Fruit fly (Drosophila melanogaster) whole organism, wandering third instar larva: ENCODE measurements around the gene Spase12.

ENCODE experiments used
- Abd-B ChIP-seq: fragments of >200 bp; optimal IDR thresholded peaks from 2 replicates; lab custom pipeline; 2017; ENCODE audit warnings: missing biosample characterization, missing genetic modification characterization
- CG9705 ChIP-seq: fragments of 200-800 bp; sonication (Bioruptor generic); optimal IDR thresholded peaks from 2 replicates; lab custom pipeline; 2018; ENCODE audit warnings: missing biosample characterization, mild to moderate bottlenecking, missing genetic modification characterization
- CrebA ChIP-seq: fragments of 200-800 bp; sonication (Bioruptor generic); optimal IDR thresholded peaks from 2 replicates; lab custom pipeline; 2016; ENCODE audit warnings: missing biosample characterization, mild to moderate bottlenecking, missing genetic modification characterization, borderline replicate concordance
- HLH106 ChIP-seq: fragments of 200-800 bp; optimal IDR thresholded peaks from 3 replicates; lab custom pipeline; 2019; ENCODE audit warnings: missing biosample characterization, mild to moderate bottlenecking, missing genetic modification characterization, moderate library complexity
- Hnf4 ChIP-seq: fragments of 200-800 bp; sonication (Bioruptor generic); optimal IDR thresholded peaks from 2 replicates; lab custom pipeline; 2016; ENCODE audit warnings: missing biosample characterization, mild to moderate bottlenecking, missing genetic modification characterization
- Hr83 ChIP-seq: fragments of 200-300 bp; sonication (Bioruptor generic); optimal IDR thresholded peaks from 2 replicates; lab custom pipeline; 2016; ENCODE audit warnings: missing biosample characterization, mild to moderate bottlenecking, missing genetic modification characterization, moderate library complexity; ENCODE audit not compliant: poor library complexity, severe bottlenecking
- Jra ChIP-seq: sonication (Bioruptor generic); optimal IDR thresholded peaks from 2 replicates; lab custom pipeline; 2016; ENCODE audit warnings: missing biosample characterization, missing genetic modification characterization
- Myc ChIP-seq: fragments of >200 bp; optimal IDR thresholded peaks from 2 replicates; lab custom pipeline; 2017
- N ChIP-seq: fragments of >200 bp; optimal IDR thresholded peaks from 2 replicates; lab custom pipeline; 2018; ENCODE audit warnings: missing biosample characterization, missing external identifiers, missing genetic modification characterization
- OdsH ChIP-seq: fragments of 200-800 bp; sonication (Bioruptor generic); optimal IDR thresholded peaks from 2 replicates; lab custom pipeline; 2016; ENCODE audit warnings: missing biosample characterization, mild to moderate bottlenecking, missing genetic modification characterization
- Rel ChIP-seq, 2 experiments: fragments of 200-800 bp; sonication (Bioruptor generic) in 1 of 2; optimal IDR thresholded peaks; 2 replicates in 1 of 2; 3 replicates in 1 of 2; lab custom pipeline; 2016 to 2019; ENCODE audit warnings: mild to moderate bottlenecking in 2 of 2, missing biosample characterization in 2 of 2, missing genetic modification characterization in 2 of 2, moderate library complexity in 1 of 2
- Vsx2 ChIP-seq: fragments of 200-300, 225-300 bp; sonication (Bioruptor generic); optimal IDR thresholded peaks from 2 replicates; lab custom pipeline; 2018; ENCODE audit warnings: missing biosample characterization, missing genetic modification characterization; ENCODE audit not compliant: partially characterized antibody
- br ChIP-seq: fragments of 200-800 bp; sonication (Bioruptor generic); optimal IDR thresholded peaks from 2 replicates; lab custom pipeline; 2016; ENCODE audit warnings: missing biosample characterization, missing genetic modification characterization
- brk ChIP-seq: fragments of 200-800 bp; sonication (Bioruptor generic); optimal IDR thresholded peaks from 2 replicates; lab custom pipeline; 2016; ENCODE audit warnings: missing biosample characterization, mild to moderate bottlenecking, missing genetic modification characterization
- dl ChIP-seq, 2 experiments: fragments of 175-275, 200-275 bp in 1 of 2; fragments of 200-275 bp in 1 of 2; sonication (Bioruptor generic); optimal IDR thresholded peaks; lab custom pipeline; 2018; ENCODE audit warnings: mild to moderate bottlenecking in 2 of 2, missing biosample characterization in 2 of 2, missing genetic modification characterization in 2 of 2, moderate library complexity in 2 of 2; ENCODE audit not compliant: partially characterized antibody in 2 of 2, insufficient read depth in 1 of 2
- ey ChIP-seq: fragments of 200-800 bp; sonication (Bioruptor generic); optimal IDR thresholded peaks from 2 replicates; lab custom pipeline; 2016; ENCODE audit warnings: missing biosample characterization, missing genetic modification characterization
- fru ChIP-seq: fragments of 200-800 bp; sonication (Bioruptor generic); optimal IDR thresholded peaks from 3 replicates; lab custom pipeline; 2016; ENCODE audit warnings: missing biosample characterization, mild to moderate bottlenecking, missing genetic modification characterization
- h ChIP-seq: fragments of 200-800 bp; sonication (Bioruptor generic); optimal IDR thresholded peaks from 3 replicates; lab custom pipeline; 2016; ENCODE audit warnings: missing biosample characterization, mild to moderate bottlenecking, missing genetic modification characterization
- jim ChIP-seq: fragments of 175-275, 200-325 bp; sonication (Bioruptor generic); optimal IDR thresholded peaks from 2 replicates; lab custom pipeline; 2016; ENCODE audit warnings: missing biosample characterization, mild to moderate bottlenecking, missing genetic modification characterization
- lola ChIP-seq: fragments of >200 bp; optimal IDR thresholded peaks from 2 replicates; lab custom pipeline; 2017; ENCODE audit warnings: missing biosample characterization, missing genetic modification characterization
- pan ChIP-seq: fragments of >200 bp; optimal IDR thresholded peaks from 2 replicates; lab custom pipeline; 2017
- psq ChIP-seq: fragments of 200-800 bp; sonication (Bioruptor generic); optimal IDR thresholded peaks from 3 replicates; lab custom pipeline; 2017; ENCODE audit warnings: missing biosample characterization, mild to moderate bottlenecking, missing genetic modification characterization, moderate library complexity
- rgr ChIP-seq: fragments of 200-800 bp; sonication (Bioruptor generic); optimal IDR thresholded peaks from 3 replicates; lab custom pipeline; 2016; ENCODE audit warnings: missing biosample characterization, mild to moderate bottlenecking, missing genetic modification characterization
- sage ChIP-seq: fragments of 200-800 bp; sonication (Bioruptor generic); optimal IDR thresholded peaks from 2 replicates; lab custom pipeline; 2016; ENCODE audit warnings: missing biosample characterization, mild to moderate bottlenecking, missing genetic modification characterization
- sv ChIP-seq: fragments of 200-800 bp; sonication (Bioruptor generic); optimal IDR thresholded peaks from 3 replicates; lab custom pipeline; 2016; ENCODE audit warnings: missing biosample characterization, missing genetic modification characterization
- tai ChIP-seq: sonication (Bioruptor generic); optimal IDR thresholded peaks from 2 replicates; lab custom pipeline; 2016; ENCODE audit warnings: missing biosample characterization, missing genetic modification characterization
- usp ChIP-seq: fragments of >200 bp; optimal IDR thresholded peaks from 2 replicates; lab custom pipeline; 2017; ENCODE audit warnings: missing biosample characterization, missing genetic modification characterization

Spase12 gene

DNA sequence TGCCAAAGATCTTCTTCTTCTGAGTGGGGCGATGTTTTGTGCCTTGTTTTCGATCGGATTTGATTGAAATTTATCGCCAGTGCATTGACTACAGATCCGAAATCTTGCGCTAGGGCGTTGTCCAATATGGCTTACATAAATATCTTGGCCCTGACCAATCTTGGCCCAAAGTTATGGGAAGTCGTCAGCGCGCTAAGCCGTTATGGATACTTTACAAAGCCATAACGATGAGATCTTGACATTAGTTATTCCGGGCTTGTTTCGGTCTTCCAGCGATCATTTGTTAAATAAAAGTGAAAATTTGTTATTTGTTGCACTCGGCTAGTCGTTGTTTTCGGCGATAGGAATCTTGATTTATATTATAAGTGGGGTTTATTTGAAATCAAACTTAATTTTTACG is 27.5 kb upstream of the Spase12 start:
- no peak for TF ChIP-seq brk (GFP tag; lab: Kevin White, UChicago)
- no peak for TF ChIP-seq jim (GFP tag; lab: Kevin White, UChicago)
- TF ChIP-seq h (GFP tag; lab: Kevin White, UChicago) = no peak
- TF ChIP-seq, all 38 proteins: peak for 0

DNA sequence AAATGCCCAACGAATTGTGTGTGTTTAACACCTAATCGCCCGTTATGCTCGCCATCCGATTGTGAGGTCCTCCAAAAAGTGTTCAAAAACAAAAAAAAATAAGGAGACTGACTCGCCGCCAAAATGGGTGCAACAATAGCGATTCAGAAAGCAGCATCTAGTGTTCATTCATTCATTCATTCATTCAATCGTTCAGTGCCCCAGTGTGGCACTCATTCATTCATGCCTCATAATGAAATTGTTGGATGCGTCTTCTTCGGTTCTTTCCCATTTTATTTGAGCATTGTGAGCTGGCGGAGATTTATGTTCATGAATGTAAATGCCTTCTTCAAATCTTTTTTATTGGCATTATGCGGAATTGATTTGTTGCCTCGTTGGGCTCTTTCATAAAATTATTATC is 27.0 kb upstream of the Spase12 start:
- TF ChIP-seq Abd-B (GFP tag; lab: Kevin White, UChicago) (no peak), psq (GFP tag; lab: Kevin White, UChicago) (no peak), usp (GFP tag; lab: Kevin White, UChicago) (no peak), OdsH (GFP tag; lab: Kevin White, UChicago) (no peak), dl (GFP tag; optimal IDR thresholded peaks at IDR 0.05; lab: Kevin White, UChicago; ENCODE audit: insufficient read depth in 1 of 2, partially characterized antibody in 2 of 2) (no peak), HLH106 (tag; lab: Kevin White, UChicago) (no peak), sage (GFP tag; lab: Kevin White, UChicago) (no peak), sv (no peak), fru (GFP tag; lab: Kevin White, UChicago) (no peak), Hnf4 (GFP tag; lab: Kevin White, UChicago) (no peak)

DNA sequence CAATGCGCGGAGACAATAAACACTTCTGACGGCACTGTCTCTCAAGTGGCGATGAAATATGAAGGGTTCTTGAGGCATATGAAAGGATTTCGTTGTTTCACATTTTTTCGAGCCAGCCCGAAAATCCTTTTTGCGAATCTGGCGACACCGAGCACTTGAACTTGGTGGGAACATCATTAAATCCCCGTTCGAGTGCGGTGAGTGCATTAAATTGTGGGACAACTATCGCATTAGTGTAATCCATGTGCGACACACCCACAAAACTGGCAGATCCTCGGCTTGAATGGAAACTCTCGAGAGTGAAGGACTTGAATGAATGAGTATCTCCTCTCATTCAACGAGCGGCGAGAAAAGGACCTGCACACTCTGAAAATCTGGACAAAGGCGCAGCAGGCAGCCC is 25.8 kb upstream of the Spase12 start:
- TF ChIP-seq dl (GFP tag; optimal IDR thresholded peaks at IDR 0.05; lab: Kevin White, UChicago; ENCODE audit: insufficient read depth in 1 of 2, partially characterized antibody in 2 of 2) (no peak), CrebA (GFP tag; lab: Kevin White, UChicago) (no peak), sv (no peak), Hnf4 (GFP tag; lab: Kevin White, UChicago) (no peak), Jra (GFP tag; lab: Kevin White, UChicago) (no peak), sage (GFP tag; lab: Kevin White, UChicago) (no peak), Hr83 (GFP tag; lab: Kevin White, UChicago) (no peak), rgr (GFP tag; lab: Kevin White, UChicago) (no peak), psq (GFP tag; lab: Kevin White, UChicago) (no peak)
- TF ChIP-seq, all 38 proteins: peak for 0

DNA sequence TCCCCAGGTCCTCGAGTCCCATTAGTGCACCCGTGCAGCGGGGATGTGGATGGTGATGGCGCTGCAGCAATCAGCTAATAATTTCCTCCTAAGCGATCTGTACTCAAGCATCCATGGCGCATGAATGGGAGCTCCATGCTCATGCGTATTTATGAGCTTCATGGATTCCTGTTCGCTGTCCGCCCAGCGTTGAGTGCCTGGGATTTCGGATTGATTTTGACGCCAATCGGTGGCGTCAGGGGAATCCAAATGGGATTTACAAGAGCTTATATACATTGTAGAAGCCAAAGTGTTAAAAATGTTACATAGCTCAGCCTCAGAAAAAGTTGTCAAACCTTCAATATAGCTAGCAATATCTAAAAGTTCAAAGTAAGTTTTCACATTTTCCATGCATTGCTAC is 24.5 kb upstream of the Spase12 start, which contains the start of gene ND-20L:
Gene ND-20L, plus strand, starts transcription at position 301 of the 400 bp plus-strand sequence.
- TF ChIP-seq Hnf4 (GFP tag; lab: Kevin White, UChicago) = no peak
- TF ChIP-seq usp (GFP tag; lab: Kevin White, UChicago) = no peak
- TF ChIP-seq sv = no peak
- no peak for TF ChIP-seq Jra (GFP tag; lab: Kevin White, UChicago)
- no peak for TF ChIP-seq sage (GFP tag; lab: Kevin White, UChicago)
- TF ChIP-seq Rel (GFP tag; optimal IDR thresholded peaks at IDR 0.05; lab: Kevin White, UChicago) = no peak
- TF ChIP-seq Rel (tag; optimal IDR thresholded peaks at IDR 0.05; lab: Kevin White, UChicago) = no peak
- TF ChIP-seq N (GFP tag; lab: Kevin White, UChicago) = no peak
- no peak for TF ChIP-seq jim (GFP tag; lab: Kevin White, UChicago)
- no peak for TF ChIP-seq br
- no peak for TF ChIP-seq CrebA (GFP tag; lab: Kevin White, UChicago)
- TF ChIP-seq psq (GFP tag; lab: Kevin White, UChicago) = no peak
- no peak for TF ChIP-seq pan (lab: Kevin White, UChicago)
- TF ChIP-seq ey (GFP tag; lab: Kevin White, UChicago) = no peak
- no peak for TF ChIP-seq Hr83 (GFP tag; lab: Kevin White, UChicago)
- TF ChIP-seq Vsx2 (GFP tag; lab: Kevin White, UChicago) = no peak
- TF ChIP-seq dl (GFP tag; optimal IDR thresholded peaks at IDR 0.05; lab: Kevin White, UChicago; ENCODE audit: insufficient read depth in 1 of 2, partially characterized antibody in 2 of 2) = no peak
- TF ChIP-seq CG9705 = no peak
- no peak for TF ChIP-seq tai (GFP tag; lab: Kevin White, UChicago)
- TF ChIP-seq Myc = no peak
- no peak for TF ChIP-seq lola (GFP tag; lab: Kevin White, UChicago)

DNA sequence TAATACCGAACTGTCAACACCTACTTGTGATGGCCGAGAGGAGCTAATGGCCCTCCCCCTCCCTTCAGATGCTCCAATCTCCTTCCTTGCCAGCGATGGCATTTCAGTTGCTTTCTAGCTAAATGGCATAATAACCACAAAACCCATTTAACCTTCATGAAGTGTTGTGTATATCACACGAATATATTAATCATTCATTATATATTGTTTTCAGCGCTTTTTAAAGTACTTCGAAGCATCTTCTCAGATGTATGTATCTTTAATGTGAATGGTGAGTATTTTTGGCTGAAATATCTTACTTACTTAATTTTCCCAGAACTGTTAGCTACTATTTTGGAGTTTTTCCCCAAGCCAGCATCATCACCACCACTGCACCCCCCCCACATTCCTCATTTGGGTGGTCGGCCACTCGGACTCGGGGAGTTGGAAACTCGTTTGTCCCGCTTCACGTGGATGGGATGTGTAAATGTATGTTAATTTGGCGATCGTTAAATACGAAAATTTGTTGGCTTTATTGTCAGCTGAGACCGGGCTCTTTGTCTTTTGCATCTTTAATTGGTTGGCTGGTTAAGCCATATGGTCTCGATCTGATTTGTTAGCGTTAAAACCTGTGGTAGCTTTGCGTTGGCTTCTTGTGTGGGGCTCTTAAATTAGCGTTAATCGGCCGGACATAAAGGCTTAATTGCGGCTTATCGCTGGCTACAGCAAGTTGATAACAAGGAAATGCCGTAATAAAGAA is 21.5 kb upstream of the Spase12 start:
- TF ChIP-seq Abd-B (GFP tag; lab: Kevin White, UChicago) = no peak
- peak; percentile 47 for TF ChIP-seq Myc
